Worm (Caenorhabditis elegans): ENCODE data around the gene pals-20.

The pals-20 gene

DNA sequence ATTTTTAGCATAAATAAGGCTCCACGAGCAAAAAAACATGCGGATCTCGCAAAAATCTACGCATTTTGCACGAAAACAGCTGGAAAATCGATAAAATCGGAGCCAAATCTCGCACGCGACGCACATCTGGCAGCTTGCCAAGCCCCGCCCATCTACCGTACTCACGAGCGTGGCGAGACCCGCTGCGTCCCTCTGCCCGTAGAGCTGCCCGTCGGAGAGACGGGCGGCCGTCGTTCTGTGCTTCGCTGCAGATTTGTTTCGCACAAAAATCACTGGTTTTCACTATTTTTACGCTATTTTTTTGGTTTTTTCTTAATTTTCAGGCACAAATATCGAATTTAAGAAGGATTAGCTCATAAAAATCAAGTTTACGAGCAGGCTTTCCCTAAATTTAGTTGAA is 30.6 kb upstream of the pals-20 start:
- TF ChIP-seq ceh-9 (tag; optimal IDR thresholded peaks at IDR 0.05) (no peak), ZK546.5 (tag; optimal IDR thresholded peaks at IDR 0.05) (peak; percentile 86), ceh-28 (tag; optimal IDR thresholded peaks at IDR 0.05) (peak; percentile 82), lin-15B (tag; optimal IDR thresholded peaks at IDR 0.05) (peak; percentile 94), nhr-25 (tag; optimal IDR thresholded peaks at IDR 0.05) (peak; percentile 94), fos-1 (tag; optimal IDR thresholded peaks at IDR 0.05) (peak; percentile 66), skn-1 (tag; optimal IDR thresholded peaks at IDR 0.05) (peak; percentile 30), tbx-2 (tag; optimal IDR thresholded peaks at IDR 0.05) (peak; percentile 55), ceh-82 (tag; optimal IDR thresholded peaks at IDR 0.05) (peak; percentile 3), unc-62 (GFP tag; optimal IDR thresholded peaks at IDR 0.05) (no peak), lsy-12 (tag; optimal IDR thresholded peaks at IDR 0.05) (peak; percentile 90), mdl-1 (tag; optimal IDR thresholded peaks at IDR 0.05) (peak; percentile 8), fkh-10 (GFP tag; optimal IDR thresholded peaks at IDR 0.05) (no peak), hmg-11 (tag; optimal IDR thresholded peaks at IDR 0.05) (peak; percentile 87), pqm-1 (tag; optimal IDR thresholded peaks at IDR 0.05) (no peak), ztf-11 (tag; optimal IDR thresholded peaks at IDR 0.05) (no peak), lin-39 (tag; optimal IDR thresholded peaks at IDR 0.05) (peak; percentile 98), fkh-2 (tag; optimal IDR thresholded peaks at IDR 0.05) (no peak), egl-27 (tag; optimal IDR thresholded peaks at IDR 0.05) (peak; percentile 31), jun-1 (tag; optimal IDR thresholded peaks at IDR 0.05) (peak; percentile 73), mml-1 (tag; optimal IDR thresholded peaks at IDR 0.05) (no peak), nhr-76 (tag; optimal IDR thresholded peaks at IDR 0.05) (no peak), ama-1 (optimal IDR thresholded peaks at IDR 0.05) (peak; percentile 88), eor-1 (tag; optimal IDR thresholded peaks at IDR 0.05) (no peak), nhr-77 (tag; optimal IDR thresholded peaks at IDR 0.05) (no peak), elt-1 (tag; optimal IDR thresholded peaks at IDR 0.05) (peak; percentile 46), aly-2 (tag; optimal IDR thresholded peaks at IDR 0.05) (no peak), elt-2 (tag; optimal IDR thresholded peaks at IDR 0.05) (peak; percentile 81), nhr-43 (tag; optimal IDR thresholded peaks at IDR 0.05; ENCODE audit: poor library complexity, severe bottlenecking) (peak; percentile 60), egl-5 (tag; optimal IDR thresholded peaks at IDR 0.05) (peak; percentile 71), daf-12 (tag; optimal IDR thresholded peaks at IDR 0.05) (no peak), nhr-67 (tag; optimal IDR thresholded peaks at IDR 0.05) (no peak), elt-3 (tag; optimal IDR thresholded peaks at IDR 0.05) (peak in 1 of 3 experiments; percentile 58), nfya-1 (tag; optimal IDR thresholded peaks at IDR 0.05; ENCODE audit: insufficient read depth) (peak; percentile 99), sea-2 (GFP tag; optimal IDR thresholded peaks at IDR 0.05) (no peak), snpc-4 (tag; optimal IDR thresholded peaks at IDR 0.05) (peak; percentile 86), ceh-16 (tag; optimal IDR thresholded peaks at IDR 0.05) (peak; percentile 42), nhr-23 (tag; optimal IDR thresholded peaks at IDR 0.05) (peak; percentile 91), zag-1 (tag; optimal IDR thresholded peaks at IDR 0.05) (no peak), ztf-4 (tag; optimal IDR thresholded peaks at IDR 0.05) (no peak), unc-39 (tag; optimal IDR thresholded peaks at IDR 0.05) (no peak), nhr-11 (tag; optimal IDR thresholded peaks at IDR 0.05) (peak; percentile 47), R02D3.7 (tag; optimal IDR thresholded peaks at IDR 0.05) (peak; percentile 59), pha-4 (tag; optimal IDR thresholded peaks at IDR 0.05) (peak; percentile 94), nhr-237 (tag; optimal IDR thresholded peaks at IDR 0.05) (no peak), nhr-28 (tag; optimal IDR thresholded peaks at IDR 0.05) (no peak), nhr-12 (tag; optimal IDR thresholded peaks at IDR 0.05) (no peak)

- TF ChIP-seq pha-4 (tag; optimal IDR thresholded peaks at IDR 0.05) = no peak
- TF ChIP-seq nhr-237 (tag; optimal IDR thresholded peaks at IDR 0.05) = no peak
- TF ChIP-seq sea-2 (GFP tag; optimal IDR thresholded peaks at IDR 0.05) = no peak
- TF ChIP-seq tbx-2 (tag; optimal IDR thresholded peaks at IDR 0.05) = no peak
- TF ChIP-seq zag-1 (tag; optimal IDR thresholded peaks at IDR 0.05) = no peak
- no peak for TF ChIP-seq lin-15B (tag; optimal IDR thresholded peaks at IDR 0.05)
- no peak for TF ChIP-seq skn-1 (tag; optimal IDR thresholded peaks at IDR 0.05)
- no peak for TF ChIP-seq nhr-12 (tag; optimal IDR thresholded peaks at IDR 0.05)
- no peak for TF ChIP-seq ztf-4 (tag; optimal IDR thresholded peaks at IDR 0.05)
- no peak for TF ChIP-seq nfya-1 (tag; optimal IDR thresholded peaks at IDR 0.05; ENCODE audit: insufficient read depth)
- no peak for TF ChIP-seq ceh-28 (tag; optimal IDR thresholded peaks at IDR 0.05)
- no peak for TF ChIP-seq unc-62 (GFP tag; optimal IDR thresholded peaks at IDR 0.05)
These were observed 29.0 kb upstream of the pals-20 start, which contains the start of gene elc-1 for ce11 chrIII:1417090-1417489. Gene elc-1 (minus strand): TSS chrIII:1417190.
